Fruit fly (Drosophila melanogaster): ENCODE results near the gene IntS11.

The IntS11 gene

dm6 chr3R:29723048-29723656, 22.0 kb upstream of the IntS11 start, which contains the start of gene Pcd (continued):
- peak; percentile 41; the same call in 1 of the 4 replicates for TF ChIP-seq Dll (GFP tag; IDR thresholded peaks at IDR 0.05; ENCODE audit: partially characterized antibody)
- TF ChIP-seq Dp (GFP tag; optimal IDR thresholded peaks at IDR 0.05) = peak; percentile 88
- TF ChIP-seq CG13894 (tag; optimal IDR thresholded peaks at IDR 0.05) = peak; percentile 35
- TF ChIP-seq CG3847 (GFP tag; IDR thresholded peaks at IDR 0.05) = no peak
- TF ChIP-seq CG15514 (GFP tag; optimal IDR thresholded peaks at IDR 0.05) = peak; percentile 77
- no peak for TF ChIP-seq bab2 (GFP tag; optimal IDR thresholded peaks at IDR 0.05)
- no peak for TF ChIP-seq ci (GFP tag; IDR thresholded peaks at IDR 0.05)
- TF ChIP-seq HLH4C (GFP tag; IDR thresholded peaks at IDR 0.05; ENCODE audit: partially characterized antibody) = 0 out of 3 replicates have a peak, but pooled peaks have one; percentile 36

- TF ChIP-seq CG2116 (GFP tag; optimal IDR thresholded peaks at IDR 0.05) (peak; percentile 23), CG14860 (GFP tag; IDR thresholded peaks at IDR 0.05; ENCODE audit: partially characterized antibody) (no peak), CG31388 (GFP tag; optimal IDR thresholded peaks at IDR 0.05) (no peak), CG13287 (GFP tag; IDR thresholded peaks at IDR 0.05; ENCODE audit: partially characterized antibody) (peak; percentile 79), CG16813 (GFP tag; IDR thresholded peaks at IDR 0.05; ENCODE audit: partially characterized antibody) (peak; percentile 63), oc (tag; optimal IDR thresholded peaks at IDR 0.05) (no peak), ttk (GFP tag; IDR thresholded peaks at IDR 0.05) (no peak), phol (tag; optimal IDR thresholded peaks at IDR 0.05) (peak; percentile 18), gfzf (GFP tag; optimal IDR thresholded peaks at IDR 0.05) (peak; percentile 77), CG2129 (GFP tag; IDR thresholded peaks at IDR 0.05; ENCODE audit: partially characterized antibody) (peak; percentile 48; the same call in 1 of the 2 replicates), unc-4 (GFP tag; IDR thresholded peaks at IDR 0.05; ENCODE audit: partially characterized antibody) (peak; percentile 78), Doc2 (GFP tag; IDR thresholded peaks at IDR 0.05) (no peak), CHES-1-like (GFP tag; optimal IDR thresholded peaks at IDR 0.05) (peak; percentile 46), CG8281 (tag; optimal IDR thresholded peaks at IDR 0.05) (no peak), CG3847 (GFP tag; IDR thresholded peaks at IDR 0.05) (peak; percentile 59), BEAF-32 (GFP tag; optimal IDR thresholded peaks at IDR 0.05) (peak; percentile 79), Bgb (GFP tag; IDR thresholded peaks at IDR 0.05; ENCODE audit: partially characterized antibody) (peak; percentile 71), CG6272 (GFP tag; IDR thresholded peaks at IDR 0.05) (peak; percentile 38; the same call in 1 of the 2 replicates), row (GFP tag; IDR thresholded peaks at IDR 0.05) (peak; percentile 39; the same call in 1 of the 3 replicates), CG10565 (GFP tag; optimal IDR thresholded peaks at IDR 0.05) (no peak), CG1603 (tag; optimal IDR thresholded peaks at IDR 0.05) (peak; percentile 44), CTCF (GFP tag; optimal IDR thresholded peaks at IDR 0.05) (no peak), CG9932 (GFP tag; IDR thresholded peaks at IDR 0.05) (peak; percentile 55), CG34224 (GFP tag; IDR thresholded peaks at IDR 0.05; ENCODE audit: partially characterized antibody) (peak; percentile 59), Sin3A (optimal IDR thresholded peaks at IDR 0.05) (peak; percentile 17), inv (GFP tag; IDR thresholded peaks at IDR 0.05; ENCODE audit: partially characterized antibody) (peak; percentile 48; the same call in 1 of the 2 replicates), tna (GFP tag; IDR thresholded peaks at IDR 0.05; ENCODE audit: partially characterized antibody) (0 out of 2 replicates have a peak, but pooled peaks have one; percentile 38), gt (GFP tag; IDR thresholded peaks at IDR 0.05) (no peak), Hr39 (optimal IDR thresholded peaks at IDR 0.05) (no peak), hbn (GFP tag; IDR thresholded peaks at IDR 0.05; ENCODE audit: partially characterized antibody) (peak; percentile 68), Dp (GFP tag; optimal IDR thresholded peaks at IDR 0.05) (peak; percentile 75), ase (GFP tag; IDR thresholded peaks at IDR 0.05) (no peak), bbx (GFP tag; IDR thresholded peaks at IDR 0.05; ENCODE audit: partially characterized antibody) (peak; percentile 71), Dref (GFP tag; IDR thresholded peaks at IDR 0.05) (peak; percentile 71), CG14710 (tag; optimal IDR thresholded peaks at IDR 0.05) (peak; percentile 7), CG4617 (GFP tag; optimal IDR thresholded peaks at IDR 0.05; ENCODE audit: borderline replicate concordance) (peak; percentile 25), CG34422 (GFP tag; IDR thresholded peaks at IDR 0.05) (peak; percentile 36; the same call in 1 of the 3 replicates), Scr (GFP tag; IDR thresholded peaks at IDR 0.05; ENCODE audit: partially characterized antibody) (peak; percentile 71), sna (GFP tag; IDR thresholded peaks at IDR 0.05; ENCODE audit: partially characterized antibody) (peak; percentile 62), prd (optimal IDR thresholded peaks at IDR 0.05) (no peak), prd (GFP tag; IDR thresholded peaks at IDR 0.05) (no peak)
Observed at dm6 chr3R:29724745-29725144, 20.4 kb upstream of the IntS11 start, which contains the start of the genes Naa40 and CG18731. Gene Naa40, minus strand, starts transcription at chr3R:29724950. Gene CG18731, plus strand, starts transcription at chr3R:29725027.

All from whole organism, embryonic.